Worm (Caenorhabditis elegans) whole organism, dauer: Measurements from ENCODE around the gene nlp-36.

Experiments
- unc-62 ChIP-seq: sonication (generic microtip); optimal IDR thresholded peaks from 2 replicates; lab custom pipeline; 2017; ENCODE audit warnings: missing biosample characterization, missing genetic modification reagents, missing genetic modification characterization

The nlp-36 gene

ce11 chrIII:9488431-9488830 lies at the start of gene nlp-36:
nlp-36 (plus strand) TSS chrIII:9488731.
- no peak for TF ChIP-seq unc-62

- TF ChIP-seq unc-62 = no peak
These were observed 49.1 kb upstream of the nlp-36 start, which contains the start of gene F54C8.1 for ce11 chrIII:9439399-9439798. F54C8.1 (plus strand) TSS chrIII:9439699.

- no peak for TF ChIP-seq unc-62
These were observed 47.4 kb upstream of the nlp-36 start, which contains the start of gene emb-30 for ce11 chrIII:9441133-9441532. emb-30 (minus strand) TSS chrIII:9441460.

ce11 chrIII:9442846-9443245 lies 45.7 kb upstream of the nlp-36 start:
- TF ChIP-seq unc-62 = no peak

- no peak for TF ChIP-seq unc-62
These were observed 45.0 kb upstream of the nlp-36 start, which contains the start of gene pir-2 for ce11 chrIII:9443417-9444027. pir-2 (minus strand) TSS chrIII:9443634.

ce11 chrIII:9449831-9450230 lies 38.7 kb upstream of the nlp-36 start, which contains the start of gene F54C8.6:
F54C8.6 (minus strand) TSS chrIII:9449931.
- no peak for TF ChIP-seq unc-62

ce11 chrIII:9450933-9451332 lies 37.6 kb upstream of the nlp-36 start:
- no peak for TF ChIP-seq unc-62

ce11 chrIII:9453962-9454361 lies 34.6 kb upstream of the nlp-36 start, which contains the start of gene F54C8.7:
F54C8.7 (minus strand) TSS chrIII:9454062.
- TF ChIP-seq unc-62 = no peak

ce11 chrIII:9454730-9455129 lies 33.8 kb upstream of the nlp-36 start:
- no peak for TF ChIP-seq unc-62

ce11 chrIII:9455980-9456658 lies 32.4 kb upstream of the nlp-36 start, which contains the start of the genes rheb-1 and spk-1:
rheb-1 (minus strand) TSS chrIII:9456030.
spk-1 (plus strand) TSS chrIII:9456608.
- no peak for TF ChIP-seq unc-62

- no peak for TF ChIP-seq unc-62
These were observed 31.1 kb upstream of the nlp-36 start for ce11 chrIII:9457192-9458103.

- no peak for TF ChIP-seq unc-62
These were observed 26.4 kb upstream of the nlp-36 start for ce11 chrIII:9461894-9462784.

- TF ChIP-seq unc-62 = no peak
These were observed 25.6 kb upstream of the nlp-36 start for ce11 chrIII:9462785-9463467.

ce11 chrIII:9465424-9465823 lies 23.1 kb upstream of the nlp-36 start, which contains the start of gene B0464.9:
B0464.9 (plus strand) TSS chrIII:9465767.
- TF ChIP-seq unc-62 = no peak

ce11 chrIII:9465865-9466264 lies 22.7 kb upstream of the nlp-36 start, which contains the start of gene B0464.6:
B0464.6 (minus strand) TSS chrIII:9465965.
- TF ChIP-seq unc-62 = no peak
